Worm (Caenorhabditis elegans) whole organism, early embryonic: ENCODE results near the gene B0432.7.
A peak's percentile ranks its signal among the peaks of the same experiment; 100 is the strongest.

Experiments used
- B0310.2 ChIP-seq: sonication (generic microtip); optimal IDR thresholded peaks from 2 replicates; lab custom pipeline; 2016; ENCODE audit warnings: mild to moderate bottlenecking, missing genetic modification characterization, missing compliant biosample characterization
- F13C5.2 ChIP-seq: sonication (generic microtip); optimal IDR thresholded peaks from 2 replicates; lab custom pipeline; 2017; ENCODE audit warnings: mild to moderate bottlenecking, missing genetic modification characterization, inconsistent platforms, missing compliant biosample characterization
- aly-1 ChIP-seq: sonication (generic microtip); optimal IDR thresholded peaks from 2 replicates; lab custom pipeline; 2016; ENCODE audit warnings: missing genetic modification characterization, missing compliant biosample characterization
- ama-1 ChIP-seq: fragments of 150-350 bp; optimal IDR thresholded peaks from 2 replicates; lab custom pipeline; 2014
- ceh-13 ChIP-seq: fragments of 200-800 bp; sonication (Bioruptor generic); optimal IDR thresholded peaks from 2 replicates; lab custom pipeline; 2018; ENCODE audit warnings: mild to moderate bottlenecking, missing genetic modification characterization, missing compliant biosample characterization
- ets-7 ChIP-seq: sonication (generic microtip); optimal IDR thresholded peaks from 2 replicates; lab custom pipeline; 2016; ENCODE audit warnings: missing genotype, missing genetic modification characterization, missing compliant biosample characterization
- flt-1 ChIP-seq: fragments of 200-800 bp; sonication (Bioruptor generic); IDR thresholded peaks from 2 replicates; pipeline ENCODE4 v1.3.6; 2022; ENCODE audit warnings: missing genetic modification characterization, missing compliant biosample characterization
- hmbx-1 ChIP-seq: sonication (generic microtip); optimal IDR thresholded peaks from 2 replicates; lab custom pipeline; 2016; ENCODE audit warnings: mild to moderate bottlenecking, missing genetic modification characterization, missing compliant biosample characterization
- hnd-1 ChIP-seq: sonication (generic microtip); optimal IDR thresholded peaks from 2 replicates; lab custom pipeline; 2016; ENCODE audit warnings: missing genetic modification characterization, missing compliant biosample characterization
- pes-1 ChIP-seq: fragments of 200-800 bp; sonication (Bioruptor generic); IDR thresholded peaks from 2 replicates; pipeline ENCODE4 v1.3.6; 2022; ENCODE audit warnings: missing genetic modification reagents, missing genetic modification characterization, missing compliant biosample characterization
- scrt-1 ChIP-seq: fragments of 200-800 bp; sonication (Bioruptor generic); IDR thresholded peaks from 2 replicates; pipeline ENCODE4 v1.3.6; 2022; ENCODE audit warnings: missing genetic modification characterization, missing compliant biosample characterization
- sea-1 ChIP-seq: fragments of 200-800 bp; sonication (Bioruptor generic); conservative IDR thresholded peaks from 2 replicates; pipeline ENCODE4 v1.3.6; 2022; ENCODE audit warnings: missing genetic modification characterization, missing compliant biosample characterization
- tbx-37 ChIP-seq: fragments of 200-800 bp; sonication (Bioruptor generic); conservative IDR thresholded peaks from 2 replicates; pipeline ENCODE4 v1.3.6; 2022; ENCODE audit warnings: missing genetic modification reagents, missing genetic modification characterization, missing compliant biosample characterization

DNA sequence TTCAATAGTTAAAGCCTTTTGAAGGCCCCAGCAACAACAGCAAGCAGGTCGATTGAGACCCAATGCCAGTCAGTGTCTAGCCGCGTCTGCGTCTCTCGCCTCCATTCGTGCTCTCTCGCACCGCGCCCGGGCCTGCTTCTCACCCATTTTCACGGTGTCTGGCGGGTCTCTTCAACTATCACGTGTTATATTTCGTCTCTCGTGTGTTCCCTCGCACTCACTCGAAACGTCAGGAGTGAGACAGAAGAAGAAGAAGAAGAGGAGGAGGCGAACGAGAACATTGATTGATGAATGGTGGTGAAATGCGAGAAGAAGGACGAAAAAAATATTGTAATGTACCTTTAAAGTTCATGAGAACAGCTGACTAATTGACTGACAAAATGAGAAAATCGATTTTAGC is 52.6 kb downstream of the B0432.7 start:
- TF ChIP-seq B0310.2 (no peak), flt-1 (no peak), aly-1 (peak; percentile 45), ama-1 (lab: Kevin White, UChicago) (no peak), tbx-37 (GFP tag; lab: Robert Waterston, UW) (no peak), scrt-1 (no peak), hnd-1 (tag; lab: Kevin White, UChicago) (no peak), pes-1 (no peak), F13C5.2 (tag; lab: Kevin White, UChicago) (no peak), sea-1 (GFP tag; lab: Robert Waterston, UW) (no peak), ceh-13 (GFP tag; lab: Kevin White, UChicago) (no peak), hmbx-1 (tag; lab: Kevin White, UChicago) (no peak), ets-7 (tag; lab: Kevin White, UChicago) (no peak)
